Fruit fly (Drosophila melanogaster) whole organism, embryonic: ENCODE data around the gene CG7519.

ENCODE experiments used
- Aef1 ChIP-seq: fragments of 200-800 bp; sonication (Bioruptor generic); IDR thresholded peaks from 3 replicates; pipeline ENCODE4 v1.3.6; 2022; ENCODE audit warnings: missing biosample characterization, missing genetic modification characterization
- CG12071 ChIP-seq: fragments of 200-800 bp; sonication (Bioruptor generic); optimal IDR thresholded peaks from 3 replicates; lab custom pipeline; 2018; ENCODE audit warnings: missing biosample characterization, mild to moderate bottlenecking, missing genetic modification characterization
- CG12659 ChIP-seq: fragments of 200-800 bp; sonication (Bioruptor generic); optimal IDR thresholded peaks from 3 replicates; lab custom pipeline; 2017; ENCODE audit warnings: mild to moderate bottlenecking, missing biosample characterization, missing genetic modification reagents, missing genetic modification characterization
- CG13775 ChIP-seq: fragments of 200-800 bp; sonication (Bioruptor generic); optimal IDR thresholded peaks from 3 replicates; lab custom pipeline; 2017; ENCODE audit warnings: missing biosample characterization, mild to moderate bottlenecking, missing genetic modification characterization
- CG15011 ChIP-seq: fragments of 200-800 bp; sonication (Bioruptor generic); optimal IDR thresholded peaks from 3 replicates; lab custom pipeline; 2018; ENCODE audit warnings: missing biosample characterization, mild to moderate bottlenecking, missing genetic modification characterization
- CG15269 ChIP-seq: fragments of 200-800 bp; sonication (Bioruptor generic); optimal IDR thresholded peaks from 2 replicates; lab custom pipeline; 2018; ENCODE audit warnings: missing biosample characterization, mild to moderate bottlenecking, missing genetic modification characterization, moderate library complexity
- CG15514 ChIP-seq: fragments of 200-800 bp; sonication (Bioruptor generic); optimal IDR thresholded peaks from 3 replicates; lab custom pipeline; 2017; ENCODE audit warnings: missing biosample characterization, missing genetic modification characterization, mild to moderate bottlenecking, moderate library complexity, missing genetic modification reagents
- CG1603 ChIP-seq: fragments of 200-800 bp; sonication (Bioruptor generic); optimal IDR thresholded peaks from 2 replicates; lab custom pipeline; 2019; ENCODE audit warnings: missing biosample characterization, mild to moderate bottlenecking, missing genetic modification characterization, moderate library complexity
- CG16779 ChIP-seq: fragments of 200-800 bp; sonication (Bioruptor generic); IDR thresholded peaks from 2 replicates; pipeline ENCODE4 v1.3.6; 2022; ENCODE audit warnings: missing biosample characterization, missing genetic modification characterization
- CG16815 ChIP-seq: fragments of 200-800 bp; sonication (Bioruptor generic); optimal IDR thresholded peaks from 3 replicates; lab custom pipeline; 2017; ENCODE audit warnings: missing biosample characterization, mild to moderate bottlenecking, missing genetic modification characterization
- CG17359 ChIP-seq: fragments of 200-800 bp; sonication (Bioruptor generic); optimal IDR thresholded peaks from 3 replicates; lab custom pipeline; 2018; ENCODE audit warnings: missing biosample characterization, mild to moderate bottlenecking, missing genetic modification characterization, moderate library complexity
- CG17612 ChIP-seq: fragments of 200-800 bp; sonication (Bioruptor generic); IDR thresholded peaks from 2 replicates; pipeline ENCODE4 v1.3.6; 2022; ENCODE audit warnings: missing biosample characterization, missing genetic modification characterization
- CG4730 ChIP-seq: fragments of 200-800 bp; sonication (Bioruptor generic); IDR thresholded peaks from 2 replicates; pipeline ENCODE4 v1.3.6; 2022; ENCODE audit warnings: missing biosample characterization, missing genetic modification characterization
- CG6791 ChIP-seq: fragments of 200-800 bp; sonication (Bioruptor generic); IDR thresholded peaks from 3 replicates; pipeline ENCODE4 v1.3.6; 2022; ENCODE audit warnings: missing biosample characterization, missing genetic modification characterization; ENCODE audit not compliant: partially characterized antibody
- CG8388 ChIP-seq: fragments of 200-800 bp; sonication (Bioruptor generic); optimal IDR thresholded peaks from 2 replicates; lab custom pipeline; 2019; ENCODE audit warnings: missing biosample characterization, mild to moderate bottlenecking, missing genetic modification characterization, moderate library complexity
- CG9876 ChIP-seq: fragments of 200-800 bp; sonication (Bioruptor generic); optimal IDR thresholded peaks from 2 replicates; lab custom pipeline; 2016; ENCODE audit warnings: missing biosample characterization, missing genetic modification characterization
- CG9932 ChIP-seq: fragments of 200-800 bp; sonication (Bioruptor generic); IDR thresholded peaks from 2 replicates; pipeline ENCODE4 v1.3.6; 2022; ENCODE audit warnings: missing biosample characterization, missing genetic modification characterization
- Dbx ChIP-seq: fragments of 200-800 bp; sonication (Bioruptor generic); IDR thresholded peaks from 3 replicates; pipeline ENCODE4 v1.3.6; 2022; ENCODE audit warnings: missing biosample characterization, missing genetic modification characterization
- Dfd ChIP-seq, 2 experiments: fragments of >200 bp; optimal IDR thresholded peaks; 2 replicates each; lab custom pipeline; 2017; ENCODE audit warnings: missing biosample characterization in 2 of 2, missing genetic modification characterization in 2 of 2
- Doc3 ChIP-seq: fragments of 200-800 bp; sonication (Bioruptor generic); IDR thresholded peaks from 3 replicates; pipeline ENCODE4 v1.3.6; 2022; ENCODE audit warnings: missing biosample characterization, missing genetic modification characterization; ENCODE audit not compliant: partially characterized antibody
- HLH54F ChIP-seq: fragments of 200-800 bp; sonication (Bioruptor generic); optimal IDR thresholded peaks from 3 replicates; lab custom pipeline; 2016; ENCODE audit warnings: missing biosample characterization, missing genetic modification characterization
- Nf-YB ChIP-seq: fragments of 200-800 bp; sonication (Bioruptor generic); optimal IDR thresholded peaks from 3 replicates; lab custom pipeline; 2019; ENCODE audit warnings: missing biosample characterization, mild to moderate bottlenecking, missing genetic modification characterization, moderate library complexity
- Oli ChIP-seq: fragments of 200-800 bp; sonication (Bioruptor generic); optimal IDR thresholded peaks from 2 replicates; lab custom pipeline; 2018; ENCODE audit warnings: missing biosample characterization, mild to moderate bottlenecking, missing genetic modification characterization, moderate library complexity
- Scr ChIP-seq: fragments of 200-800 bp; sonication (Bioruptor generic); IDR thresholded peaks from 2 replicates; pipeline ENCODE4 v1.3.6; 2022; ENCODE audit warnings: missing biosample characterization, missing genetic modification characterization; ENCODE audit not compliant: partially characterized antibody
- Stat92E ChIP-seq, 3 experiments: fragments of >200 bp in 2 of 3; fragments of 200-800 bp in 1 of 3; sonication (Bioruptor generic) in 1 of 3; optimal IDR thresholded peaks; 2 replicates each; lab custom pipeline; 2017 to 2019; ENCODE audit warnings: missing biosample characterization in 3 of 3, missing genetic modification characterization in 3 of 3, mild to moderate bottlenecking in 1 of 3, moderate library complexity in 1 of 3
- amos ChIP-seq: fragments of 200-800 bp; sonication (Bioruptor generic); IDR thresholded peaks from 2 replicates; pipeline ENCODE4 v1.3.6; 2022; ENCODE audit warnings: missing biosample characterization, missing genetic modification characterization; ENCODE audit not compliant: partially characterized antibody
- aop ChIP-seq: fragments of 200-800 bp; sonication (Bioruptor generic); IDR thresholded peaks from 2 replicates; pipeline ENCODE4 v1.3.6; 2022; ENCODE audit warnings: missing biosample characterization, missing genetic modification characterization
- ara ChIP-seq: fragments of 200-800 bp; sonication (Bioruptor generic); IDR thresholded peaks from 2 replicates; pipeline ENCODE4 v1.3.6; 2022; ENCODE audit warnings: missing biosample characterization, missing genetic modification characterization
- bcd ChIP-seq: fragments of 200-800 bp; sonication (Bioruptor generic); optimal IDR thresholded peaks from 2 replicates; lab custom pipeline; 2017; ENCODE audit warnings: missing biosample characterization, mild to moderate bottlenecking, missing genetic modification characterization
- br ChIP-seq: fragments of >200 bp; optimal IDR thresholded peaks from 2 replicates; lab custom pipeline; 2017
- crol ChIP-seq: fragments of 200-800 bp; sonication (Bioruptor generic); IDR thresholded peaks from 2 replicates; pipeline ENCODE4 v1.3.6; 2022; ENCODE audit warnings: missing biosample characterization, missing genetic modification characterization
- dmrt11E ChIP-seq: fragments of 200-800 bp; sonication (Bioruptor generic); optimal IDR thresholded peaks from 3 replicates; lab custom pipeline; 2018; ENCODE audit warnings: missing biosample characterization, mild to moderate bottlenecking, missing genetic modification characterization, moderate library complexity
- gsb ChIP-seq: fragments of 200-800 bp; sonication (Bioruptor generic); IDR thresholded peaks from 2 replicates; pipeline ENCODE4 v1.3.6; 2022; ENCODE audit warnings: missing biosample characterization, missing genetic modification characterization
- gsb-n ChIP-seq: fragments of 200-800 bp; sonication (Bioruptor generic); optimal IDR thresholded peaks from 3 replicates; lab custom pipeline; 2018; ENCODE audit warnings: missing biosample characterization, mild to moderate bottlenecking, missing genetic modification characterization
- ken ChIP-seq: fragments of 200-800 bp; sonication (Bioruptor generic); IDR thresholded peaks from 3 replicates; pipeline ENCODE4 v1.3.6; 2022; ENCODE audit warnings: missing biosample characterization, missing genetic modification characterization
- onecut ChIP-seq: fragments of 200-800 bp; sonication (Bioruptor generic); IDR thresholded peaks from 2 replicates; pipeline ENCODE4 v1.3.6; 2022; ENCODE audit warnings: missing biosample characterization, missing genetic modification characterization
- pb ChIP-seq: fragments of 200-800 bp; sonication (Bioruptor generic); optimal IDR thresholded peaks from 3 replicates; lab custom pipeline; 2016; ENCODE audit warnings: missing biosample characterization, missing genetic modification characterization
- pho ChIP-seq: fragments of 200-800 bp; sonication (Bioruptor generic); optimal IDR thresholded peaks from 2 replicates; lab custom pipeline; 2016; ENCODE audit warnings: missing biosample characterization, missing genetic modification characterization
- pzg ChIP-seq: fragments of 200-800 bp; sonication (Bioruptor generic); optimal IDR thresholded peaks from 3 replicates; lab custom pipeline; 2018; ENCODE audit warnings: missing biosample characterization, mild to moderate bottlenecking, missing genetic modification characterization, moderate library complexity
- ranshi ChIP-seq: fragments of 200-800 bp; sonication (Bioruptor generic); IDR thresholded peaks from 2 replicates; pipeline ENCODE4 v1.3.6; 2022; ENCODE audit warnings: missing biosample characterization, missing genetic modification characterization
- run ChIP-seq: fragments of 200-800 bp; sonication (Bioruptor generic); optimal IDR thresholded peaks from 3 replicates; lab custom pipeline; 2018; ENCODE audit warnings: missing biosample characterization, mild to moderate bottlenecking, missing genetic modification characterization
- schlank ChIP-seq: fragments of 200-800 bp; sonication (Bioruptor generic); optimal IDR thresholded peaks from 2 replicates; lab custom pipeline; 2018; ENCODE audit warnings: missing biosample characterization, mild to moderate bottlenecking, missing genetic modification characterization
- seq ChIP-seq: fragments of 200-800 bp; sonication (Bioruptor generic); IDR thresholded peaks from 2 replicates; pipeline ENCODE4 v1.3.6; 2022; ENCODE audit warnings: missing biosample characterization, missing genetic modification characterization
- slp2 ChIP-seq: fragments of 200-800 bp; sonication (Bioruptor generic); optimal IDR thresholded peaks from 2 replicates; lab custom pipeline; 2016; ENCODE audit warnings: missing biosample characterization, missing genetic modification characterization
- trem ChIP-seq: fragments of 200-800 bp; optimal IDR thresholded peaks from 3 replicates; lab custom pipeline; 2019; ENCODE audit warnings: missing biosample characterization, mild to moderate bottlenecking, missing genetic modification characterization, moderate library complexity
- unpg ChIP-seq: fragments of 200-800 bp; sonication (Bioruptor generic); optimal IDR thresholded peaks from 3 replicates; lab custom pipeline; 2018; ENCODE audit warnings: missing biosample characterization, mild to moderate bottlenecking, missing genetic modification characterization, moderate library complexity
- vnd ChIP-seq: fragments of 200-800 bp; sonication (Bioruptor generic); IDR thresholded peaks from 3 replicates; pipeline ENCODE4 v1.3.6; 2022; ENCODE audit warnings: missing biosample characterization, missing genetic modification characterization; ENCODE audit not compliant: partially characterized antibody

CG7519 gene

DNA sequence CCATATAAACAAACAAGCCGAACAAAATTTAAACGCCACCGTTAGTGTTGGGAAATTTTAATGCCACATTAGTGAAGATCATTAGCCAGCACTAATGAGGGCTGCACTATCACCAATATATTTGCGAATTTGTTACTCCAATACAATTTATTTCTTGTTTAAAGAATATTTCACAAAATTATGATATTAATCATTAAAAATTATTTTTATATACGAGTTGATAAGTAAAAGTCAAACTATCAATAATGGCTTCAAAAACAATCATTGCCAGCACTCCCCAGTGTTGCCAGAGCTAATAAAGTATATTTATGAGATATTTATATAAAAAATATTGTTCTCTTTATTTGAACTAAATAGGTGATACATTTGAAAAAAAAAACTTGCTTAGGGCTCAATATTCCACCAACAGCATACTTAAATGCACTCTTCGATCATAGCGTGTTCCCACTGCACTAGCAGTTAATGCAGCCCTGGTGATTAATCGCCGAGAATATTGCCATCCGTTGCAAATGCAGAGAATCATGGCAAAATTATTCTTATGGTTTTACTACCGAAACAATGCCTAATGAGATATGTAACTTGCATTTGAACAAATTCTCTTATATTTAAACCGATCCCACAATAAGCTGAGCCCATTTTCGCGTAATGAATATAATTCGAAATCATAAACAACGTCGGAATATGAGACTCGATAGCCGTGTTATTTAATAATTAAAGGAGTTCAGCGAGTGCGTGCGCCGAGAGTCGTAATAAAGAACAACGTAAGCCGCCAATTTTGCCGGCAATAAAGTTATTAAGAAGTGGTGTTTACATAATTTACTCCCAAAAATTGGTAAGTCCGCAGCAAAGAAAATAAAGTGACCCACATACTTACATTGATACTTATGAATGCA, 23.2 kb downstream of the CG7519 start, which contains the start of the genes SAK and Cdk12 (continued):
- TF ChIP-seq ranshi (GFP tag; lab: Robert Waterston, UW) (peak; percentile 67; the same call in 1 of the 2 replicates), trem (tag; lab: Kevin White, UChicago) (peak; percentile 78), CG9876 (GFP tag; lab: Kevin White, UChicago) (peak; percentile 60), gsb-n (tag; lab: Kevin White, UChicago) (peak; percentile 82), gsb (GFP tag; lab: Robert Waterston, UW) (peak; percentile 79), Scr (peak; percentile 60), amos (GFP tag; lab: Robert Waterston, UW) (peak; percentile 52), ara (GFP tag; lab: Robert Waterston, UW) (peak; percentile 74), pb (GFP tag; lab: Kevin White, UChicago) (peak; percentile 16), CG15514 (peak; percentile 84), bcd (peak; percentile 91), Stat92E (GFP tag; optimal IDR thresholded peaks at IDR 0.05; lab: Kevin White, UChicago) (peak in 1 of 3 experiments; percentile 2), Oli (peak; percentile 84), CG8388 (GFP tag; lab: Kevin White, UChicago) (peak; percentile 78), CG9932 (peak; percentile 90), onecut (0 out of 2 replicates have a peak, but pooled peaks have one; percentile 34), Aef1 (peak; percentile 79), pzg (GFP tag; lab: Kevin White, UChicago) (peak; percentile 40), CG12071 (no peak), CG4730 (GFP tag; lab: Robert Waterston, UW) (no peak; the same call in 1 of the 2 replicates), CG13775 (GFP tag; lab: Kevin White, UChicago) (peak; percentile 93), CG17612 (GFP tag; lab: Robert Waterston, UW) (peak; percentile 81), CG1603 (peak; percentile 33), CG17359 (tag; lab: Kevin White, UChicago) (peak; percentile 81), Doc3 (GFP tag; lab: Robert Waterston, UW) (peak; percentile 18; the same call in 1 of the 3 replicates), crol (GFP tag; lab: Robert Waterston, UW) (no peak), Dfd (GFP tag; optimal IDR thresholded peaks at IDR 0.05; lab: Kevin White, UChicago) (peak in 1 of 2 experiments; percentile 49), Nf-YB (GFP tag; lab: Kevin White, UChicago) (peak; percentile 69), CG15269 (tag; lab: Kevin White, UChicago) (peak; percentile 88), CG15011 (GFP tag; lab: Kevin White, UChicago) (peak; percentile 68), vnd (0 out of 3 replicates have a peak, but pooled peaks have one; percentile 39), CG6791 (GFP tag; lab: Robert Waterston, UW) (peak; percentile 39; the same call in 1 of the 3 replicates), Dbx (GFP tag; lab: Robert Waterston, UW) (peak; percentile 84), dmrt11E (tag; lab: Kevin White, UChicago) (peak; percentile 83), ken (GFP tag; lab: Robert Waterston, UW) (peak; percentile 72), CG16815 (peak; percentile 87), pho (GFP tag; lab: Kevin White, UChicago) (peak; percentile 29), CG12659 (GFP tag; lab: Kevin White, UChicago) (peak; percentile 91), aop (peak; percentile 47; the same call in 1 of the 2 replicates), unpg (GFP tag; lab: Kevin White, UChicago) (peak; percentile 81), HLH54F (GFP tag; lab: Kevin White, UChicago) (peak; percentile 74), CG16779 (GFP tag; lab: Robert Waterston, UW) (0 out of 2 replicates have a peak, but pooled peaks have one; percentile 30), slp2 (GFP tag; lab: Kevin White, UChicago) (peak; percentile 46), seq (GFP tag; lab: Robert Waterston, UW) (peak; percentile 64), br (lab: Kevin White, UChicago) (no peak), schlank (tag; lab: Kevin White, UChicago) (peak; percentile 55), run (peak; percentile 40)
